Fruit fly (Drosophila melanogaster) whole organism, embryonic: ENCODE results near the gene Spn75F.

ENCODE experiments used
- B-H2 ChIP-seq: fragments of 200-800 bp; sonication (Bioruptor generic); optimal IDR thresholded peaks from 2 replicates; lab custom pipeline; 2018; ENCODE audit warnings: missing biosample characterization, mild to moderate bottlenecking, missing genetic modification characterization
- CG10959 ChIP-seq: fragments of 200-800 bp; sonication (Bioruptor generic); IDR thresholded peaks from 2 replicates; pipeline ENCODE4 v1.3.6; 2022; ENCODE audit warnings: missing biosample characterization, missing genetic modification characterization
- CG11247 ChIP-seq: fragments of 200-800 bp; sonication (Bioruptor generic); IDR thresholded peaks from 2 replicates; pipeline ENCODE4 v1.3.6; 2022; ENCODE audit warnings: missing biosample characterization, missing genetic modification characterization
- CG12769 ChIP-seq: fragments of 200-800 bp; sonication (Bioruptor generic); optimal IDR thresholded peaks from 2 replicates; lab custom pipeline; 2019; ENCODE audit warnings: missing biosample characterization, mild to moderate bottlenecking, missing genetic modification characterization, moderate library complexity
- CG14710 ChIP-seq: fragments of 200-800 bp; sonication (Bioruptor generic); optimal IDR thresholded peaks from 3 replicates; lab custom pipeline; 2019; ENCODE audit warnings: missing biosample characterization, mild to moderate bottlenecking, missing genetic modification characterization, moderate library complexity
- CG14860 ChIP-seq: fragments of 200-800 bp; sonication (Bioruptor generic); IDR thresholded peaks from 3 replicates; pipeline ENCODE4 v1.3.6; 2022; ENCODE audit warnings: missing biosample characterization, missing genetic modification characterization; ENCODE audit not compliant: partially characterized antibody
- CG1529 ChIP-seq: fragments of 200-800 bp; sonication (Bioruptor generic); optimal IDR thresholded peaks from 3 replicates; lab custom pipeline; 2018; ENCODE audit warnings: missing biosample characterization, missing genetic modification characterization
- CG16813 ChIP-seq: fragments of 200-800 bp; sonication (Bioruptor generic); IDR thresholded peaks from 3 replicates; pipeline ENCODE4 v1.3.6; 2022; ENCODE audit warnings: missing biosample characterization, missing genetic modification characterization; ENCODE audit not compliant: partially characterized antibody
- CG17361 ChIP-seq: fragments of 200-800 bp; sonication (Bioruptor generic); IDR thresholded peaks from 3 replicates; pipeline ENCODE4 v1.3.6; 2022; ENCODE audit warnings: missing biosample characterization, missing genetic modification characterization
- CG1832 ChIP-seq: fragments of 200-800 bp; sonication (Bioruptor generic); optimal IDR thresholded peaks from 2 replicates; lab custom pipeline; 2017; ENCODE audit warnings: missing biosample characterization, mild to moderate bottlenecking, missing genetic modification characterization, inconsistent platforms
- CG2889 ChIP-seq: fragments of 200-800 bp; sonication (Bioruptor generic); IDR thresholded peaks from 3 replicates; pipeline ENCODE4 v1.3.6; 2022; ENCODE audit warnings: missing biosample characterization, missing genetic modification characterization
- CG30403 ChIP-seq: fragments of 200-800 bp; sonication (Bioruptor generic); optimal IDR thresholded peaks from 3 replicates; lab custom pipeline; 2016; ENCODE audit warnings: missing biosample characterization, missing genetic modification characterization
- CG30431 ChIP-seq: fragments of 200-800 bp; sonication (Bioruptor generic); optimal IDR thresholded peaks from 2 replicates; lab custom pipeline; 2017; ENCODE audit warnings: missing biosample characterization, missing genetic modification characterization
- CG34224 ChIP-seq: fragments of 200-800 bp; sonication (Bioruptor generic); IDR thresholded peaks from 3 replicates; pipeline ENCODE4 v1.3.6; 2022; ENCODE audit warnings: missing biosample characterization, missing genetic modification characterization; ENCODE audit not compliant: partially characterized antibody
- CG4282 ChIP-seq: fragments of 200-800 bp; sonication (Bioruptor generic); optimal IDR thresholded peaks from 2 replicates; lab custom pipeline; 2016; ENCODE audit warnings: missing biosample characterization, missing genetic modification characterization
- CG4328 ChIP-seq: fragments of 200-800 bp; sonication (Bioruptor generic); optimal IDR thresholded peaks from 3 replicates; lab custom pipeline; 2017; ENCODE audit warnings: missing biosample characterization, missing genetic modification reagents, missing genetic modification characterization
- CG4360 ChIP-seq: fragments of 200-800 bp; sonication (Bioruptor generic); IDR thresholded peaks from 2 replicates; pipeline ENCODE4 v1.3.6; 2022; ENCODE audit warnings: missing biosample characterization, missing genetic modification characterization
- CG6654 ChIP-seq: fragments of 200-800 bp; sonication (Bioruptor generic); optimal IDR thresholded peaks from 2 replicates; lab custom pipeline; 2017; ENCODE audit warnings: missing biosample characterization, mild to moderate bottlenecking, missing genetic modification characterization
- CG6683 ChIP-seq: fragments of 200-800 bp; sonication (Bioruptor generic); optimal IDR thresholded peaks from 2 replicates; lab custom pipeline; 2017; ENCODE audit warnings: missing biosample characterization, mild to moderate bottlenecking, missing genetic modification characterization, missing genetic modification reagents
- CG9215 ChIP-seq: fragments of 200-800 bp; sonication (Bioruptor generic); IDR thresholded peaks from 2 replicates; pipeline ENCODE4 v1.3.6; 2022; ENCODE audit warnings: missing biosample characterization, missing genetic modification characterization
- CrebB ChIP-seq: fragments of 200-800 bp; sonication (Bioruptor generic); optimal IDR thresholded peaks from 3 replicates; lab custom pipeline; 2018; ENCODE audit warnings: missing biosample characterization, mild to moderate bottlenecking, missing genetic modification characterization
- Dref ChIP-seq: fragments of 200-800 bp; sonication (Bioruptor generic); IDR thresholded peaks from 2 replicates; pipeline ENCODE4 v1.3.6; 2022; ENCODE audit warnings: missing biosample characterization, missing genetic modification characterization
- Elba2 ChIP-seq: fragments of 200-800 bp; sonication (Bioruptor generic); optimal IDR thresholded peaks from 3 replicates; lab custom pipeline; 2016; ENCODE audit warnings: missing biosample characterization, missing genetic modification characterization
- Fer1 ChIP-seq: fragments of 200-800 bp; sonication (Bioruptor generic); optimal IDR thresholded peaks from 2 replicates; lab custom pipeline; 2017; ENCODE audit warnings: missing biosample characterization, mild to moderate bottlenecking, missing genetic modification characterization
- Fer3 ChIP-seq: fragments of 200-800 bp; sonication (Bioruptor generic); optimal IDR thresholded peaks from 2 replicates; lab custom pipeline; 2018; ENCODE audit warnings: missing biosample characterization, mild to moderate bottlenecking, missing genetic modification characterization, moderate library complexity
- Lhr ChIP-seq: fragments of 200-800 bp; sonication (Bioruptor generic); optimal IDR thresholded peaks from 3 replicates; lab custom pipeline; 2017; ENCODE audit warnings: mild to moderate bottlenecking, missing biosample characterization, missing genetic modification reagents, missing genetic modification characterization
- Lim3 ChIP-seq: fragments of 200-800 bp; sonication (Bioruptor generic); IDR thresholded peaks from 2 replicates; pipeline ENCODE4 v1.3.6; 2022; ENCODE audit warnings: missing biosample characterization, missing genetic modification characterization
- MTF-1 ChIP-seq: fragments of 200-800 bp; sonication (Bioruptor generic); optimal IDR thresholded peaks from 2 replicates; lab custom pipeline; 2018; ENCODE audit warnings: missing biosample characterization, mild to moderate bottlenecking, missing genetic modification characterization, borderline replicate concordance
- NK7.1 ChIP-seq: fragments of 200-800 bp; sonication (Bioruptor generic); optimal IDR thresholded peaks from 3 replicates; lab custom pipeline; 2016; ENCODE audit warnings: missing biosample characterization, missing genetic modification characterization
- NfI ChIP-seq: fragments of 200-800 bp; sonication (Bioruptor generic); optimal IDR thresholded peaks from 3 replicates; lab custom pipeline; 2018; ENCODE audit warnings: missing biosample characterization, mild to moderate bottlenecking, missing genetic modification characterization, moderate library complexity
- Six4 ChIP-seq: fragments of 200-800 bp; sonication (Bioruptor generic); optimal IDR thresholded peaks from 2 replicates; lab custom pipeline; 2016; ENCODE audit warnings: missing biosample characterization, missing genetic modification characterization
- al ChIP-seq: fragments of 200-800 bp; sonication (Bioruptor generic); IDR thresholded peaks from 2 replicates; pipeline ENCODE4 v1.3.6; 2022; ENCODE audit warnings: missing biosample characterization, missing genetic modification characterization
- bowl ChIP-seq: fragments of 200-800 bp; sonication (Bioruptor generic); IDR thresholded peaks from 2 replicates; pipeline ENCODE4 v1.3.6; 2022; ENCODE audit warnings: missing biosample characterization, missing genetic modification characterization
- btn ChIP-seq: fragments of 200-800 bp; sonication (Bioruptor generic); optimal IDR thresholded peaks from 2 replicates; lab custom pipeline; 2016; ENCODE audit warnings: missing biosample characterization, missing genetic modification characterization
- cad ChIP-seq: fragments of >200 bp; optimal IDR thresholded peaks from 2 replicates; lab custom pipeline; 2017; ENCODE audit warnings: missing biosample characterization, missing genetic modification characterization
- croc ChIP-seq: fragments of 200-800 bp; sonication (Bioruptor generic); conservative IDR thresholded peaks from 3 replicates; pipeline ENCODE4 v1.3.6; 2022; ENCODE audit warnings: missing biosample characterization, missing genetic modification characterization
- cwo ChIP-seq: fragments of 200-800 bp; sonication (Bioruptor generic); optimal IDR thresholded peaks from 3 replicates; lab custom pipeline; 2017; ENCODE audit warnings: missing biosample characterization, missing genetic modification characterization, mild to moderate bottlenecking, moderate library complexity, missing genetic modification reagents
- danr ChIP-seq: fragments of 200-800 bp; sonication (Bioruptor generic); IDR thresholded peaks from 2 replicates; pipeline ENCODE4 v1.3.6; 2022; ENCODE audit warnings: missing biosample characterization, missing genetic modification characterization
- disco-r ChIP-seq: fragments of 200-800 bp; sonication (Bioruptor generic); optimal IDR thresholded peaks from 2 replicates; lab custom pipeline; 2016; ENCODE audit warnings: missing biosample characterization, missing genetic modification characterization
- gt ChIP-seq: fragments of 200-800 bp; sonication (Bioruptor generic); IDR thresholded peaks from 2 replicates; pipeline ENCODE4 v1.3.6; 2022; ENCODE audit warnings: missing biosample characterization, missing genetic modification characterization
- jumu ChIP-seq: fragments of 200-800 bp; sonication (Bioruptor generic); optimal IDR thresholded peaks from 3 replicates; lab custom pipeline; 2016; ENCODE audit warnings: missing biosample characterization, missing genetic modification characterization
- p53 ChIP-seq: fragments of 200-800 bp; sonication (Bioruptor generic); optimal IDR thresholded peaks from 2 replicates; lab custom pipeline; 2016; ENCODE audit warnings: missing biosample characterization, missing genetic modification characterization
- pita ChIP-seq: fragments of 200-800 bp; sonication (Bioruptor generic); optimal IDR thresholded peaks from 2 replicates; lab custom pipeline; 2017; ENCODE audit warnings: missing biosample characterization, mild to moderate bottlenecking, missing genetic modification characterization
- ranshi ChIP-seq: fragments of 200-800 bp; sonication (Bioruptor generic); IDR thresholded peaks from 2 replicates; pipeline ENCODE4 v1.3.6; 2022; ENCODE audit warnings: missing biosample characterization, missing genetic modification characterization
- schlank ChIP-seq: fragments of 200-800 bp; sonication (Bioruptor generic); optimal IDR thresholded peaks from 2 replicates; lab custom pipeline; 2018; ENCODE audit warnings: missing biosample characterization, mild to moderate bottlenecking, missing genetic modification characterization
- tna ChIP-seq: fragments of 200-800 bp; sonication (Bioruptor generic); IDR thresholded peaks from 2 replicates; pipeline ENCODE4 v1.3.6; 2022; ENCODE audit warnings: missing biosample characterization, missing genetic modification characterization; ENCODE audit not compliant: partially characterized antibody
- trh ChIP-seq: fragments of 200-800 bp; sonication (Bioruptor generic); optimal IDR thresholded peaks from 2 replicates; lab custom pipeline; 2016; ENCODE audit warnings: missing biosample characterization, missing genetic modification characterization
- tup ChIP-seq: fragments of 200-800 bp; sonication (Bioruptor generic); optimal IDR thresholded peaks from 2 replicates; lab custom pipeline; 2016; ENCODE audit warnings: missing biosample characterization, mild to moderate bottlenecking, missing genetic modification characterization, moderate library complexity
- z ChIP-seq: fragments of 200-800 bp; sonication (Bioruptor generic); IDR thresholded peaks from 3 replicates; pipeline ENCODE4 v1.3.6; 2022; ENCODE audit warnings: missing biosample characterization, missing genetic modification characterization
- zen2 ChIP-seq: fragments of 200-800 bp; sonication (Bioruptor generic); IDR thresholded peaks from 3 replicates; pipeline ENCODE4 v1.3.6; 2022; ENCODE audit warnings: missing biosample characterization, missing genetic modification characterization; ENCODE audit not compliant: partially characterized antibody
- zfh1 ChIP-seq: fragments of 200-800 bp; sonication (Bioruptor generic); IDR thresholded peaks from 3 replicates; pipeline ENCODE4 v1.3.6; 2022; ENCODE audit warnings: missing biosample characterization, missing genetic modification characterization

The Spn75F gene

dm6 chr3L:19097665-19098082 is 31.8 kb downstream of the Spn75F start, which contains the start of the genes Naxd and CG14079 (continued):
- TF ChIP-seq p53: no peak
- peak; percentile 35 for TF ChIP-seq Fer1 (GFP tag; lab: Kevin White, UChicago)
- no peak for TF ChIP-seq jumu
- peak; percentile 36 for TF ChIP-seq CG4328
- no peak for TF ChIP-seq tup (GFP tag; lab: Kevin White, UChicago)
- no peak for TF ChIP-seq disco-r (GFP tag; lab: Kevin White, UChicago)
- TF ChIP-seq CG30403 (GFP tag; lab: Kevin White, UChicago): peak; percentile 73
- no peak for TF ChIP-seq tna (GFP tag; lab: Robert Waterston, UW)
- TF ChIP-seq schlank (tag; lab: Kevin White, UChicago): no peak
- TF ChIP-seq zen2 (GFP tag; lab: Robert Waterston, UW): no peak
- TF ChIP-seq Dref (GFP tag; lab: Robert Waterston, UW): peak; percentile 53
- TF ChIP-seq CG6654 (GFP tag; lab: Kevin White, UChicago): no peak
- no peak for TF ChIP-seq CG16813
- no peak for TF ChIP-seq CG1832 (GFP tag; lab: Kevin White, UChicago)
- no peak for TF ChIP-seq Lim3 (GFP tag; lab: Robert Waterston, UW)
- TF ChIP-seq CG14710: peak; percentile 57
- 0 out of 2 replicates have a peak, but pooled peaks have one; percentile 10 for TF ChIP-seq gt (GFP tag; lab: Robert Waterston, UW)
- no peak for TF ChIP-seq cwo (GFP tag; lab: Kevin White, UChicago)
- peak; percentile 44 for TF ChIP-seq CG1529
- TF ChIP-seq Lhr (GFP tag; lab: Kevin White, UChicago): peak; percentile 27
- no peak for TF ChIP-seq cad (GFP tag; lab: Kevin White, UChicago)
- peak; percentile 59; the same call in 1 of the 2 replicates for TF ChIP-seq ranshi (GFP tag; lab: Robert Waterston, UW)
- TF ChIP-seq CG2889: 0 out of 3 replicates have a peak, but pooled peaks have one; percentile 49
- no peak for TF ChIP-seq bowl (GFP tag; lab: Robert Waterston, UW)
- TF ChIP-seq NK7.1 (GFP tag; lab: Kevin White, UChicago): no peak
- no peak for TF ChIP-seq CG34224 (GFP tag; lab: Robert Waterston, UW)
- 0 out of 3 replicates have a peak, but pooled peaks have one; percentile 14 for TF ChIP-seq croc (GFP tag; lab: Robert Waterston, UW)
- no peak for TF ChIP-seq CG4282 (GFP tag; lab: Kevin White, UChicago)
- TF ChIP-seq pita (GFP tag; lab: Kevin White, UChicago): no peak
- peak; percentile 17 for TF ChIP-seq Six4 (GFP tag; lab: Kevin White, UChicago)
- TF ChIP-seq MTF-1: no peak
- TF ChIP-seq Fer3 (tag; lab: Kevin White, UChicago): peak; percentile 40
- no peak for TF ChIP-seq CG4360 (GFP tag; lab: Robert Waterston, UW)
- no peak for TF ChIP-seq CG11247
- no peak for TF ChIP-seq CG14860
- peak; percentile 55; the same call in 2 of the 3 replicates for TF ChIP-seq zfh1 (GFP tag; lab: Robert Waterston, UW)
- no peak for TF ChIP-seq CG6683 (GFP tag; lab: Kevin White, UChicago)
- TF ChIP-seq B-H2 (GFP tag; lab: Kevin White, UChicago): peak; percentile 64
- no peak for TF ChIP-seq Elba2
- TF ChIP-seq CG9215 (GFP tag; lab: Robert Waterston, UW): no peak
- peak; percentile 55; the same call in 1 of the 3 replicates for TF ChIP-seq CG17361
- TF ChIP-seq btn (GFP tag; lab: Kevin White, UChicago): no peak
- no peak for TF ChIP-seq CG10959 (GFP tag; lab: Robert Waterston, UW)
- TF ChIP-seq CG12769 (tag; lab: Kevin White, UChicago): no peak
- TF ChIP-seq trh (GFP tag; lab: Kevin White, UChicago): peak; percentile 27
- no peak for TF ChIP-seq CrebB (tag; lab: Kevin White, UChicago)
- peak; percentile 68 for TF ChIP-seq NfI (GFP tag; lab: Kevin White, UChicago)
- TF ChIP-seq CG30431 (GFP tag; lab: Kevin White, UChicago): peak; percentile 64
- TF ChIP-seq danr (GFP tag; lab: Robert Waterston, UW): no peak
- TF ChIP-seq z (GFP tag; lab: Robert Waterston, UW): no peak
- peak; percentile 49; the same call in 1 of the 2 replicates for TF ChIP-seq al (GFP tag; lab: Robert Waterston, UW)
